Fruit fly (Drosophila melanogaster): ENCODE data around the gene Hydr2.

dm6 chr2L:3164257-3165021, 994 bp downstream of the Hydr2 start:
- no peak for TF ChIP-seq brk (GFP tag; optimal IDR thresholded peaks at IDR 0.05)
- TF ChIP-seq dmrt93B (GFP tag; optimal IDR thresholded peaks at IDR 0.05): no peak
- TF ChIP-seq Dif (GFP tag; optimal IDR thresholded peaks at IDR 0.05; ENCODE audit: partially characterized antibody): no peak
- no peak for TF ChIP-seq pan (optimal IDR thresholded peaks at IDR 0.05)
- no peak for TF ChIP-seq ey (GFP tag; optimal IDR thresholded peaks at IDR 0.05)
- TF ChIP-seq psq (GFP tag; optimal IDR thresholded peaks at IDR 0.05): no peak
- TF ChIP-seq Hr78 (GFP tag; optimal IDR thresholded peaks at IDR 0.05): no peak
- TF ChIP-seq OdsH (GFP tag; optimal IDR thresholded peaks at IDR 0.05): no peak
- no peak for TF ChIP-seq h (GFP tag; optimal IDR thresholded peaks at IDR 0.05)
- TF ChIP-seq CG9705 (GFP tag; optimal IDR thresholded peaks at IDR 0.05): no peak
- no peak for TF ChIP-seq woc (GFP tag; optimal IDR thresholded peaks at IDR 0.05)
